Fruit fly (Drosophila melanogaster) whole organism, embryonic: ENCODE results near the gene Psn.

ENCODE experiments used
- CG10209 ChIP-seq: fragments of 200-800 bp; sonication (Bioruptor generic); optimal IDR thresholded peaks from 3 replicates; lab custom pipeline; 2017; ENCODE audit warnings: missing biosample characterization, mild to moderate bottlenecking, missing genetic modification characterization, missing genetic modification reagents
- CG11456 ChIP-seq: fragments of 200-800 bp; sonication (Bioruptor generic); IDR thresholded peaks from 3 replicates; pipeline ENCODE4 v1.3.6; 2022; ENCODE audit warnings: missing biosample characterization, missing genetic modification characterization
- CG11696 ChIP-seq: fragments of 200-800 bp; sonication (Bioruptor generic); IDR thresholded peaks from 2 replicates; pipeline ENCODE4 v1.3.6; 2022; ENCODE audit warnings: missing biosample characterization, missing genetic modification characterization
- CG12155 ChIP-seq: fragments of 200-800 bp; sonication (Bioruptor generic); optimal IDR thresholded peaks from 3 replicates; lab custom pipeline; 2016; ENCODE audit warnings: missing biosample characterization, missing genetic modification characterization
- CG12659 ChIP-seq: fragments of 200-800 bp; sonication (Bioruptor generic); optimal IDR thresholded peaks from 3 replicates; lab custom pipeline; 2017; ENCODE audit warnings: mild to moderate bottlenecking, missing biosample characterization, missing genetic modification reagents, missing genetic modification characterization
- CG14667 ChIP-seq: fragments of 200-800 bp; sonication (Bioruptor generic); IDR thresholded peaks from 2 replicates; pipeline ENCODE4 v1.3.6; 2022; ENCODE audit warnings: missing biosample characterization, missing genetic modification characterization
- CG14710 ChIP-seq: fragments of 200-800 bp; sonication (Bioruptor generic); optimal IDR thresholded peaks from 3 replicates; lab custom pipeline; 2019; ENCODE audit warnings: missing biosample characterization, mild to moderate bottlenecking, missing genetic modification characterization, moderate library complexity
- CG15479 ChIP-seq: fragments of 200-800 bp; sonication (Bioruptor generic); optimal IDR thresholded peaks from 3 replicates; lab custom pipeline; 2019; ENCODE audit warnings: missing biosample characterization, mild to moderate bottlenecking, missing genetic modification characterization, moderate library complexity
- CG17802 ChIP-seq: fragments of 200-800 bp; sonication (Bioruptor generic); optimal IDR thresholded peaks from 2 replicates; lab custom pipeline; 2018; ENCODE audit warnings: missing biosample characterization, mild to moderate bottlenecking, missing genetic modification characterization, moderate library complexity
- CG2678 ChIP-seq: fragments of 200-800 bp; sonication (Bioruptor generic); optimal IDR thresholded peaks from 3 replicates; lab custom pipeline; 2019; ENCODE audit warnings: missing biosample characterization, mild to moderate bottlenecking, missing genetic modification characterization, moderate library complexity
- CG3163 ChIP-seq: fragments of 200-800 bp; sonication (Bioruptor generic); optimal IDR thresholded peaks from 3 replicates; lab custom pipeline; 2016; ENCODE audit warnings: missing biosample characterization, missing genetic modification characterization
- CG3726 ChIP-seq: fragments of 200-800 bp; sonication (Bioruptor generic); IDR thresholded peaks from 3 replicates; pipeline ENCODE4, ENCODE4 v1.3.6; 2022; ENCODE audit warnings: missing biosample characterization, missing genetic modification characterization
- CG4707 ChIP-seq: fragments of 200-800 bp; sonication (Bioruptor generic); optimal IDR thresholded peaks from 2 replicates; lab custom pipeline; 2018; ENCODE audit warnings: missing biosample characterization, mild to moderate bottlenecking, missing genetic modification characterization, moderate library complexity
- CG4730 ChIP-seq: fragments of 200-800 bp; sonication (Bioruptor generic); IDR thresholded peaks from 2 replicates; pipeline ENCODE4 v1.3.6; 2022; ENCODE audit warnings: missing biosample characterization, missing genetic modification characterization
- CG6765 ChIP-seq: fragments of 200-800 bp; sonication (Bioruptor generic); optimal IDR thresholded peaks from 3 replicates; lab custom pipeline; 2017; ENCODE audit warnings: missing biosample characterization, mild to moderate bottlenecking, missing genetic modification characterization
- CG7556 ChIP-seq: fragments of 200-800 bp; sonication (Bioruptor generic); optimal IDR thresholded peaks from 2 replicates; lab custom pipeline; 2017; ENCODE audit warnings: missing biosample characterization, mild to moderate bottlenecking, missing genetic modification characterization
- CG7963 ChIP-seq: fragments of 200-800 bp; sonication (Bioruptor generic); IDR thresholded peaks from 3 replicates; pipeline ENCODE4 v1.3.6; 2022; ENCODE audit warnings: missing biosample characterization, missing genetic modification characterization; ENCODE audit not compliant: partially characterized antibody
- CG8290 ChIP-seq, 3 experiments: fragments of 200-800 bp; sonication (Bioruptor generic); optimal IDR thresholded peaks; 2 replicates each; lab custom pipeline; 2016 to 2019; ENCODE audit warnings: missing biosample characterization in 3 of 3, missing genetic modification characterization in 3 of 3, mild to moderate bottlenecking in 2 of 3, moderate library complexity in 1 of 3
- Dip3 ChIP-seq: fragments of 200-800 bp; sonication (Bioruptor generic); optimal IDR thresholded peaks from 3 replicates; lab custom pipeline; 2016; ENCODE audit warnings: missing biosample characterization, missing genetic modification characterization
- Ets97D ChIP-seq: fragments of 200-800 bp; sonication (Bioruptor generic); optimal IDR thresholded peaks from 3 replicates; lab custom pipeline; 2016; ENCODE audit warnings: missing biosample characterization, missing genetic modification characterization
- Hand ChIP-seq: fragments of 200-800 bp; sonication (Bioruptor generic); optimal IDR thresholded peaks from 2 replicates; lab custom pipeline; 2017; ENCODE audit warnings: mild to moderate bottlenecking, missing biosample characterization, missing genetic modification reagents, missing genetic modification characterization
- Hr3 ChIP-seq: fragments of 200-800 bp; sonication (Bioruptor generic); optimal IDR thresholded peaks from 3 replicates; lab custom pipeline; 2016; ENCODE audit warnings: missing biosample characterization, missing genetic modification characterization
- Hsf ChIP-seq: fragments of 200-800 bp; sonication (Bioruptor generic); optimal IDR thresholded peaks from 3 replicates; lab custom pipeline; 2016; ENCODE audit warnings: missing biosample characterization, missing genetic modification characterization
- Mes4 ChIP-seq: fragments of 200-800 bp; sonication (Bioruptor generic); optimal IDR thresholded peaks from 2 replicates; lab custom pipeline; 2016; ENCODE audit warnings: missing biosample characterization, missing genetic modification characterization
- NFAT ChIP-seq: fragments of 200-800 bp; sonication (Bioruptor generic); IDR thresholded peaks from 2 replicates; pipeline ENCODE4 v1.3.6; 2022; ENCODE audit warnings: missing biosample characterization, missing genetic modification characterization
- Nf-YC ChIP-seq: fragments of 200-800 bp; optimal IDR thresholded peaks from 3 replicates; lab custom pipeline; 2019; ENCODE audit warnings: missing biosample characterization, mild to moderate bottlenecking, missing genetic modification characterization, moderate library complexity
- Ravus ChIP-seq: fragments of 200-800 bp; sonication (Bioruptor generic); IDR thresholded peaks from 2 replicates; pipeline ENCODE4 v1.3.6; 2022; ENCODE audit warnings: missing biosample characterization, missing genetic modification characterization
- Scr ChIP-seq: fragments of 200-800 bp; sonication (Bioruptor generic); IDR thresholded peaks from 2 replicates; pipeline ENCODE4 v1.3.6; 2022; ENCODE audit warnings: missing biosample characterization, missing genetic modification characterization; ENCODE audit not compliant: partially characterized antibody
- Side ChIP-seq: fragments of 200-800 bp; sonication (Bioruptor generic); optimal IDR thresholded peaks from 2 replicates; lab custom pipeline; 2016; ENCODE audit warnings: missing biosample characterization, missing genetic modification characterization
- Xrp1 ChIP-seq: fragments of 200-800 bp; sonication (Bioruptor generic); IDR thresholded peaks from 2 replicates; pipeline ENCODE4 v1.3.6; 2022; ENCODE audit warnings: missing biosample characterization, missing genetic modification characterization
- abd-A ChIP-seq: fragments of 200-800 bp; sonication (Bioruptor generic); optimal IDR thresholded peaks from 3 replicates; lab custom pipeline; 2019; ENCODE audit warnings: missing biosample characterization, mild to moderate bottlenecking, missing genetic modification characterization, moderate library complexity
- ac ChIP-seq: fragments of 200-800 bp; sonication (Bioruptor generic); optimal IDR thresholded peaks from 3 replicates; lab custom pipeline; 2017; ENCODE audit warnings: missing biosample characterization, mild to moderate bottlenecking, missing genetic modification characterization
- crc ChIP-seq: fragments of 200-800 bp; sonication (Bioruptor generic); optimal IDR thresholded peaks from 2 replicates; lab custom pipeline; 2016; ENCODE audit warnings: missing biosample characterization, missing genetic modification characterization
- crp ChIP-seq, 2 experiments: fragments of 200-800 bp; sonication (Bioruptor generic); optimal IDR thresholded peaks; 2 replicates in 1 of 2; 3 replicates in 1 of 2; lab custom pipeline; 2017; ENCODE audit warnings: missing biosample characterization in 2 of 2, missing genetic modification characterization in 2 of 2, mild to moderate bottlenecking in 1 of 2, moderate library complexity in 1 of 2
- da ChIP-seq: fragments of 200-800 bp; sonication (Bioruptor generic); optimal IDR thresholded peaks from 2 replicates; lab custom pipeline; 2016; ENCODE audit warnings: missing biosample characterization, missing genetic modification characterization
- ewg ChIP-seq: fragments of 200-800 bp; sonication (Bioruptor generic); optimal IDR thresholded peaks from 3 replicates; lab custom pipeline; 2017; ENCODE audit warnings: mild to moderate bottlenecking, missing biosample characterization, missing genetic modification reagents, missing genetic modification characterization
- fd102C ChIP-seq: fragments of 200-800 bp; sonication (Bioruptor generic); optimal IDR thresholded peaks from 2 replicates; lab custom pipeline; 2018; ENCODE audit warnings: missing biosample characterization, mild to moderate bottlenecking, missing genetic modification characterization, moderate library complexity
- gce ChIP-seq: fragments of 200-800 bp; sonication (Bioruptor generic); IDR thresholded peaks from 3 replicates; pipeline ENCODE4 v1.3.6; 2022; ENCODE audit warnings: missing biosample characterization, missing genetic modification characterization
- hbn ChIP-seq: fragments of 200-800 bp; sonication (Bioruptor generic); IDR thresholded peaks from 2 replicates; pipeline ENCODE4 v1.3.6; 2022; ENCODE audit warnings: missing biosample characterization, missing genetic modification characterization; ENCODE audit not compliant: partially characterized antibody
- her ChIP-seq: fragments of 200-800 bp; sonication (Bioruptor generic); optimal IDR thresholded peaks from 2 replicates; lab custom pipeline; 2016; ENCODE audit warnings: missing biosample characterization, missing genetic modification characterization
- kah ChIP-seq: fragments of 200-800 bp; sonication (Bioruptor generic); optimal IDR thresholded peaks from 2 replicates; lab custom pipeline; 2018; ENCODE audit warnings: missing biosample characterization, mild to moderate bottlenecking, missing genetic modification characterization
- lola ChIP-seq, 3 experiments: fragments of >200 bp in 2 of 3; fragments of 200-800 bp in 1 of 3; sonication (Bioruptor generic) in 1 of 3; optimal IDR thresholded peaks; 2 replicates each; lab custom pipeline; 2017 to 2019; ENCODE audit warnings: missing biosample characterization in 3 of 3, missing genetic modification characterization in 3 of 3, mild to moderate bottlenecking in 1 of 3, moderate library complexity in 1 of 3
- oc ChIP-seq: fragments of 200-800 bp; sonication (Bioruptor generic); optimal IDR thresholded peaks from 2 replicates; lab custom pipeline; 2018; ENCODE audit warnings: missing biosample characterization, mild to moderate bottlenecking, missing genetic modification characterization, moderate library complexity
- odd ChIP-seq: fragments of 200-800 bp; sonication (Bioruptor generic); optimal IDR thresholded peaks from 2 replicates; lab custom pipeline; 2017; ENCODE audit warnings: missing biosample characterization, mild to moderate bottlenecking, missing genetic modification characterization
- pb ChIP-seq: fragments of 200-800 bp; sonication (Bioruptor generic); optimal IDR thresholded peaks from 3 replicates; lab custom pipeline; 2016; ENCODE audit warnings: missing biosample characterization, missing genetic modification characterization
- pho ChIP-seq: fragments of 200-800 bp; sonication (Bioruptor generic); optimal IDR thresholded peaks from 2 replicates; lab custom pipeline; 2016; ENCODE audit warnings: missing biosample characterization, missing genetic modification characterization
- sens-2 ChIP-seq: fragments of 200-800 bp; sonication (Bioruptor generic); IDR thresholded peaks from 2 replicates; pipeline ENCODE4 v1.3.6; 2022; ENCODE audit warnings: missing biosample characterization, missing genetic modification characterization
- sna ChIP-seq: fragments of 200-800 bp; sonication (Bioruptor generic); IDR thresholded peaks from 2 replicates; pipeline ENCODE4 v1.3.6; 2022; ENCODE audit warnings: missing biosample characterization, missing genetic modification characterization; ENCODE audit not compliant: partially characterized antibody
- sqz ChIP-seq: fragments of 200-800 bp; sonication (Bioruptor generic); optimal IDR thresholded peaks from 3 replicates; lab custom pipeline; 2018; ENCODE audit warnings: missing biosample characterization, mild to moderate bottlenecking, missing genetic modification characterization
- wor ChIP-seq: fragments of 200-800 bp; sonication (Bioruptor generic); IDR thresholded peaks from 2 replicates; pipeline ENCODE4 v1.3.6; 2022; ENCODE audit warnings: missing biosample characterization, missing genetic modification characterization
- yki ChIP-seq: fragments of >200 bp; optimal IDR thresholded peaks from 3 replicates; lab custom pipeline; 2018

Gene Psn

DNA sequence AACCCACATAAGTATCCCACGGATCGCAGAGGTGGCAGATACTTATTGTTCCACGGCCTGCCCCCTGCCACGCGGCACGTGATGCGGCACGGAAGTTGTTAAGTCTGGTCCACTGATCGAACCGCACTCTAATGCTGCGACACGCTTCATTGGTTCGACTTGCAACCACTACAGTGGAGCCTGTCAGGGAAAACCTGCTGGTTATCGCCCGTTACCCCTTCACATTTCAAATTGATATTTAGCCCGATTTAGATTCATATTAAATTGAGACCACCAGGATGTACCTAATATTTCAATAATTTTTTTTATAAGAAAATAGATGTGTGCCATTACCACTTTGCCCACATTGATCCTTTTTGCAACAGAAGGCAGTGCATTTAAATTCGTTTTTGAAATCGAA is 15.1 kb downstream of the Psn start (continued):
- no peak for TF ChIP-seq Ets97D
- no peak for TF ChIP-seq pb (GFP tag; lab: Kevin White, UChicago)
- TF ChIP-seq abd-A: no peak
- no peak for TF ChIP-seq Scr (GFP tag; lab: Robert Waterston, UW)
- no peak for TF ChIP-seq Hand (GFP tag; lab: Kevin White, UChicago)
- TF ChIP-seq Dip3 (GFP tag; lab: Kevin White, UChicago): no peak
- TF ChIP-seq Hr3: no peak
- TF ChIP-seq crp (GFP tag; optimal IDR thresholded peaks at IDR 0.05; lab: Kevin White, UChicago): no peak
- no peak for TF ChIP-seq Side (GFP tag; lab: Kevin White, UChicago)
- TF ChIP-seq CG17802: no peak
- no peak for TF ChIP-seq her (GFP tag; lab: Kevin White, UChicago)
- no peak for TF ChIP-seq yki (lab: Kevin White, UChicago)
- no peak for TF ChIP-seq CG11456 (GFP tag; lab: Robert Waterston, UW)
- TF ChIP-seq CG14667 (GFP tag; lab: Robert Waterston, UW): 0 out of 2 replicates have a peak, but pooled peaks have one; percentile 11
- TF ChIP-seq CG4730: no peak
- peak; percentile 9 for TF ChIP-seq Hsf
- no peak for TF ChIP-seq CG2678
- no peak for TF ChIP-seq CG3163
- no peak for TF ChIP-seq CG10209 (GFP tag; lab: Kevin White, UChicago)
- no peak for TF ChIP-seq Ravus (GFP tag; lab: Robert Waterston, UW)
- TF ChIP-seq pho (GFP tag; lab: Kevin White, UChicago): no peak
- no peak for TF ChIP-seq odd (GFP tag; lab: Kevin White, UChicago)
- no peak for TF ChIP-seq Nf-YC (tag; lab: Kevin White, UChicago)
- no peak for TF ChIP-seq oc (tag; lab: Kevin White, UChicago)
- TF ChIP-seq sqz: no peak
- no peak for TF ChIP-seq sens-2 (GFP tag; lab: Robert Waterston, UW)
- no peak for TF ChIP-seq da
- no peak for TF ChIP-seq gce (GFP tag; lab: Robert Waterston, UW)
- TF ChIP-seq crc (GFP tag; lab: Kevin White, UChicago): no peak
- TF ChIP-seq sna (GFP tag; lab: Robert Waterston, UW): no peak
- TF ChIP-seq CG7556: no peak
- no peak for TF ChIP-seq ac (GFP tag; lab: Kevin White, UChicago)
- no peak for TF ChIP-seq CG11696 (GFP tag; lab: Robert Waterston, UW)
- TF ChIP-seq CG4707 (GFP tag; lab: Kevin White, UChicago): no peak
- TF ChIP-seq Mes4: no peak
- TF ChIP-seq ewg (GFP tag; lab: Kevin White, UChicago): no peak
- 0 out of 3 replicates have a peak, but pooled peaks have one; percentile 36 for TF ChIP-seq CG3726 (GFP tag; lab: Robert Waterston, UW)
- no peak for TF ChIP-seq CG12155 (GFP tag; lab: Kevin White, UChicago)
- peak; percentile 30 for TF ChIP-seq CG14710
- peak in 1 of 3 experiments; percentile 50 for TF ChIP-seq lola (GFP tag; optimal IDR thresholded peaks at IDR 0.05; lab: Kevin White, UChicago)
- TF ChIP-seq fd102C: no peak
- no peak for TF ChIP-seq NFAT (GFP tag; lab: Robert Waterston, UW)
- no peak for TF ChIP-seq CG7963 (GFP tag; lab: Robert Waterston, UW)
- TF ChIP-seq CG6765: no peak
- TF ChIP-seq CG15479 (GFP tag; lab: Kevin White, UChicago): no peak
- no peak for TF ChIP-seq CG8290 (GFP tag; optimal IDR thresholded peaks at IDR 0.05; lab: Kevin White, UChicago)
- no peak for TF ChIP-seq CG8290 (tag; optimal IDR thresholded peaks at IDR 0.05; lab: Kevin White, UChicago)
- TF ChIP-seq CG12659 (GFP tag; lab: Kevin White, UChicago): no peak
- peak; percentile 48 for TF ChIP-seq Xrp1
- TF ChIP-seq wor (GFP tag; lab: Robert Waterston, UW): no peak
- TF ChIP-seq hbn (GFP tag; lab: Robert Waterston, UW): no peak
- TF ChIP-seq kah (GFP tag; lab: Kevin White, UChicago): no peak
